Fruit fly (Drosophila melanogaster) whole organism, prepupa: Measurements from ENCODE around the gene MtnE.

Source experiments
- Blimp-1 ChIP-seq: fragments of 200-800 bp; sonication (Bioruptor generic); optimal IDR thresholded peaks from 3 replicates; lab custom pipeline; 2017; ENCODE audit warnings: missing biosample characterization, missing genetic modification characterization, mild to moderate bottlenecking, moderate library complexity, missing genetic modification reagents
- CG10631 ChIP-seq: fragments of 200-800 bp; sonication (Bioruptor generic); optimal IDR thresholded peaks from 2 replicates; lab custom pipeline; 2016; ENCODE audit warnings: missing biosample characterization, missing genetic modification characterization
- CG10669 ChIP-seq: fragments of 200-800 bp; sonication (Bioruptor generic); optimal IDR thresholded peaks from 3 replicates; lab custom pipeline; 2018; ENCODE audit warnings: missing biosample characterization, mild to moderate bottlenecking, missing genetic modification characterization, moderate library complexity
- CG1621 ChIP-seq: fragments of 200-800 bp; sonication (Bioruptor generic); optimal IDR thresholded peaks from 3 replicates; lab custom pipeline; 2018; ENCODE audit warnings: missing biosample characterization, mild to moderate bottlenecking, missing genetic modification characterization
- CG16779 ChIP-seq: fragments of 200-800 bp; sonication (Bioruptor generic); optimal IDR thresholded peaks from 3 replicates; lab custom pipeline; 2017; ENCODE audit warnings: missing biosample characterization, mild to moderate bottlenecking, missing genetic modification characterization
- CG3032 ChIP-seq: fragments of 200-800 bp; optimal IDR thresholded peaks from 2 replicates; lab custom pipeline; 2019; ENCODE audit warnings: missing biosample characterization, mild to moderate bottlenecking, missing genetic modification characterization, moderate library complexity
- CG31627 ChIP-seq: fragments of 200-800 bp; sonication (Bioruptor generic); optimal IDR thresholded peaks from 3 replicates; lab custom pipeline; 2016; ENCODE audit warnings: missing biosample characterization, missing genetic modification characterization
- CG32006 ChIP-seq: fragments of 200-800 bp; sonication (Bioruptor generic); optimal IDR thresholded peaks from 3 replicates; lab custom pipeline; 2017; ENCODE audit warnings: missing biosample characterization, mild to moderate bottlenecking, missing genetic modification characterization
- CG34406 ChIP-seq: fragments of 200-800 bp; sonication (Bioruptor generic); optimal IDR thresholded peaks from 3 replicates; lab custom pipeline; 2016; ENCODE audit warnings: missing biosample characterization, missing genetic modification characterization
- CG3919 ChIP-seq: fragments of 200-800 bp; sonication (Bioruptor generic); optimal IDR thresholded peaks from 3 replicates; lab custom pipeline; 2016; ENCODE audit warnings: missing biosample characterization, missing genetic modification characterization
- CG6276 ChIP-seq: fragments of 200-800 bp; sonication (Bioruptor generic); optimal IDR thresholded peaks from 2 replicates; lab custom pipeline; 2017; ENCODE audit warnings: missing biosample characterization, mild to moderate bottlenecking, missing genetic modification characterization
- CG6792 ChIP-seq: fragments of 200-800 bp; sonication (Bioruptor generic); optimal IDR thresholded peaks from 3 replicates; lab custom pipeline; 2016; ENCODE audit warnings: missing biosample characterization, missing genetic modification characterization
- CG6808 ChIP-seq: fragments of 200-800 bp; sonication (Bioruptor generic); optimal IDR thresholded peaks from 3 replicates; lab custom pipeline; 2017; ENCODE audit warnings: missing biosample characterization, missing genetic modification characterization, mild to moderate bottlenecking, moderate library complexity, missing genetic modification reagents
- CG6854 ChIP-seq: fragments of 200-800 bp; sonication (Bioruptor generic); optimal IDR thresholded peaks from 2 replicates; lab custom pipeline; 2017; ENCODE audit warnings: missing biosample characterization, mild to moderate bottlenecking, missing genetic modification characterization
- CG8119 ChIP-seq: fragments of 200-800 bp; sonication (Bioruptor generic); IDR thresholded peaks from 3 replicates; pipeline ENCODE4 v1.3.6; 2022; ENCODE audit warnings: missing biosample characterization, missing genetic modification characterization
- CG8319 ChIP-seq: fragments of 200-800 bp; sonication (Bioruptor generic); optimal IDR thresholded peaks from 3 replicates; lab custom pipeline; 2016; ENCODE audit warnings: missing biosample characterization, missing genetic modification characterization
- CG8632 ChIP-seq: fragments of 200-800 bp; sonication (Bioruptor generic); optimal IDR thresholded peaks from 3 replicates; lab custom pipeline; 2016; ENCODE audit warnings: missing biosample characterization, missing genetic modification characterization
- Eip75B ChIP-seq: fragments of 200-800 bp; sonication (Bioruptor generic); optimal IDR thresholded peaks from 3 replicates; lab custom pipeline; 2016; ENCODE audit warnings: missing biosample characterization, missing genetic modification characterization
- Eip78C ChIP-seq: fragments of 200-800 bp; sonication (Bioruptor generic); peaks from one replicate; lab custom pipeline; 2016; ENCODE audit warnings: missing biosample characterization, missing genetic modification characterization
- Eip93F ChIP-seq: fragments of 200-800 bp; sonication (Bioruptor generic); optimal IDR thresholded peaks from 2 replicates; lab custom pipeline; 2016; ENCODE audit warnings: missing biosample characterization, mild to moderate bottlenecking, missing genetic modification characterization
- Ets21C ChIP-seq: fragments of 200-800 bp; sonication (Bioruptor generic); optimal IDR thresholded peaks from 3 replicates; lab custom pipeline; 2016; ENCODE audit warnings: missing biosample characterization, missing genetic modification characterization
- Ets96B ChIP-seq: fragments of 200-800 bp; optimal IDR thresholded peaks from 2 replicates; lab custom pipeline; 2019; ENCODE audit warnings: missing biosample characterization, mild to moderate bottlenecking, missing genetic modification characterization, moderate library complexity
- Gug ChIP-seq: fragments of 200-800 bp; sonication (Bioruptor generic); IDR thresholded peaks from 2 replicates; pipeline ENCODE4 v1.3.6; 2022; ENCODE audit warnings: missing biosample characterization, missing genetic modification characterization
- Hr4 ChIP-seq: fragments of 200-800 bp; sonication (Bioruptor generic); optimal IDR thresholded peaks from 3 replicates; lab custom pipeline; 2016; ENCODE audit warnings: missing biosample characterization, missing genetic modification characterization
- Lpt ChIP-seq: fragments of 200-800 bp; sonication (Bioruptor generic); optimal IDR thresholded peaks from 3 replicates; lab custom pipeline; 2016; ENCODE audit warnings: missing biosample characterization, missing genetic modification characterization
- Met ChIP-seq: fragments of 200-800 bp; sonication (Bioruptor generic); optimal IDR thresholded peaks from 3 replicates; lab custom pipeline; 2016; ENCODE audit warnings: missing biosample characterization, missing genetic modification characterization
- Smox ChIP-seq: fragments of 200-800 bp; sonication (Bioruptor generic); optimal IDR thresholded peaks from 3 replicates; lab custom pipeline; 2016; ENCODE audit warnings: missing biosample characterization, missing genetic modification characterization
- Sox14 ChIP-seq: fragments of 200-800 bp; sonication (Bioruptor generic); optimal IDR thresholded peaks from 3 replicates; lab custom pipeline; 2016; ENCODE audit warnings: missing biosample characterization, missing genetic modification characterization
- achi ChIP-seq: fragments of 200-800 bp; sonication (Bioruptor generic); optimal IDR thresholded peaks from 3 replicates; lab custom pipeline; 2016; ENCODE audit warnings: missing biosample characterization, missing genetic modification characterization
- acj6 ChIP-seq: fragments of 200-800 bp; sonication (Bioruptor generic); optimal IDR thresholded peaks from 3 replicates; lab custom pipeline; 2016; ENCODE audit warnings: missing biosample characterization, missing genetic modification characterization
- cyc ChIP-seq: fragments of 200-800 bp; sonication (Bioruptor generic); optimal IDR thresholded peaks from 3 replicates; lab custom pipeline; 2016; ENCODE audit warnings: missing biosample characterization, missing genetic modification characterization
- dac ChIP-seq: fragments of 200-800 bp; sonication (Bioruptor generic); optimal IDR thresholded peaks from 2 replicates; lab custom pipeline; 2017; ENCODE audit warnings: missing biosample characterization, mild to moderate bottlenecking, missing genetic modification characterization
- eg ChIP-seq: fragments of 200-800 bp; sonication (Bioruptor generic); IDR thresholded peaks from 3 replicates; pipeline ENCODE4 v1.3.6; 2022; ENCODE audit warnings: missing biosample characterization, missing genetic modification characterization
- fd59A ChIP-seq: fragments of 200-800 bp; sonication (Bioruptor generic); optimal IDR thresholded peaks from 2 replicates; lab custom pipeline; 2017; ENCODE audit warnings: missing biosample characterization, mild to moderate bottlenecking, missing genetic modification characterization, missing genetic modification reagents
- fd85E ChIP-seq: fragments of 200-800 bp; sonication (Bioruptor generic); optimal IDR thresholded peaks from 3 replicates; lab custom pipeline; 2016; ENCODE audit warnings: missing biosample characterization, missing genetic modification characterization
- fkh ChIP-seq: fragments of 200-800 bp; sonication (Bioruptor generic); optimal IDR thresholded peaks from 3 replicates; lab custom pipeline; 2017; ENCODE audit warnings: missing biosample characterization, mild to moderate bottlenecking, missing genetic modification characterization, moderate library complexity
- lz ChIP-seq: fragments of 200-800 bp; sonication (Bioruptor generic); optimal IDR thresholded peaks from 3 replicates; lab custom pipeline; 2016; ENCODE audit warnings: missing biosample characterization, missing genetic modification characterization
- net ChIP-seq: fragments of 200-800 bp; sonication (Bioruptor generic); optimal IDR thresholded peaks from 3 replicates; lab custom pipeline; 2016; ENCODE audit warnings: missing biosample characterization, missing genetic modification characterization
- pdm3 ChIP-seq: fragments of 200-800 bp; sonication (Bioruptor generic); optimal IDR thresholded peaks from 3 replicates; lab custom pipeline; 2016; ENCODE audit warnings: missing biosample characterization, missing genetic modification characterization
- salr ChIP-seq, 2 experiments: fragments of 200-800 bp; sonication (Bioruptor generic); optimal IDR thresholded peaks; 3 replicates each; lab custom pipeline; 2016 to 2018; ENCODE audit warnings: missing biosample characterization in 2 of 2, missing genetic modification characterization in 2 of 2, mild to moderate bottlenecking in 1 of 2
- spab ChIP-seq: fragments of 200-800 bp; sonication (Bioruptor generic); optimal IDR thresholded peaks from 2 replicates; lab custom pipeline; 2017; ENCODE audit warnings: missing biosample characterization, mild to moderate bottlenecking, missing genetic modification characterization, missing genetic modification reagents
- ss ChIP-seq, 2 experiments: fragments of 200-800 bp; sonication (Bioruptor generic); optimal IDR thresholded peaks; 2 replicates in 1 of 2; 3 replicates in 1 of 2; lab custom pipeline; 2017 to 2018; ENCODE audit warnings: mild to moderate bottlenecking in 2 of 2, missing biosample characterization in 2 of 2, missing genetic modification characterization in 2 of 2, moderate library complexity in 1 of 2
- svp ChIP-seq: fragments of 200-800 bp; sonication (Bioruptor generic); peaks from one replicate; lab custom pipeline; 2016; ENCODE audit warnings: missing biosample characterization, missing genetic modification characterization
- topi ChIP-seq: fragments of 200-800 bp; sonication (Bioruptor generic); optimal IDR thresholded peaks from 3 replicates; lab custom pipeline; 2016; ENCODE audit warnings: missing biosample characterization, missing genetic modification characterization
- vri ChIP-seq: fragments of 200-800 bp; sonication (Bioruptor generic); optimal IDR thresholded peaks from 3 replicates; lab custom pipeline; 2016; ENCODE audit warnings: missing biosample characterization, mild to moderate bottlenecking, missing genetic modification characterization

MtnE gene

DNA sequence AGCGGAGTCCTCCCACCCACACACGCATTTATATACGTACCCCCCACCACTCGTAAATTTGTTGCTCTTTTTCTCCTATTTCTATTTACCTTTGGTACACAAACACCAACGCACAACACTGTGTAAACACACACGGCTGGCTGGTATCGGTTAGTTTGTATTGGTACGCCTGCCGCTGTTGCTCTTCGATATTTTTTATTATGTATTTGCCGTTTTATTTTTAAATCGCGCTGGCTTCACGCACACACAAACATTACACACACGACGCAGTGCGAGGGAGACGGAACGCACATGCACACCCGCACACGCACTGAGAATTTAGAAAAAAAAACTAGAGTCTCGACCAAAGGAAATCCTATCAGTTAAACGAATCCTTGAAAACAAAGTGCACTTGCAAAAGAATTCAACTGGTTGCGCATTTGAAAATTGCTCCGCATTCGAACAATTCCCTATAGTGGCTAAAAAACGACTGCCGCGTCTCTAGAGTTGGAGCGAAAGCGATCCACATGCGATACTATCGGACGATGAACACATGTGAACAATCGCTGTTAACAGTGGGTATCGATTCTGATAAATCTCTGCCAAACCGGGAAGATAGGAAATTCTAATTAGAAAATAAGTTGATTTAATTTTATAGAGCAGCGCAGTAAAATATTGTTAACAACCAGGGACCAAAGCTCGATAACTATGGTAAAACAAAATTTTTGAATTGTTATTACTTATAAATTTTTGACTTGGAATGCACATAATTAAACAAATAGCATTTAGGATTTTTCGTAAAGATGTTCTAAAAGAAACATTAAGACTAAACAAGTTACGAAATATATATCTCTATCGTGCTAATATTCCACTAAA is 16.4 kb upstream of the MtnE start (continued):
- TF ChIP-seq CG31627 (GFP tag; lab: Kevin White, UChicago) (no peak), CG6276 (GFP tag; lab: Kevin White, UChicago) (peak; percentile 59), Hr4 (GFP tag; lab: Kevin White, UChicago) (no peak), eg (GFP tag; lab: Robert Waterston, UW) (peak; percentile 68), net (peak; percentile 43)

DNA sequence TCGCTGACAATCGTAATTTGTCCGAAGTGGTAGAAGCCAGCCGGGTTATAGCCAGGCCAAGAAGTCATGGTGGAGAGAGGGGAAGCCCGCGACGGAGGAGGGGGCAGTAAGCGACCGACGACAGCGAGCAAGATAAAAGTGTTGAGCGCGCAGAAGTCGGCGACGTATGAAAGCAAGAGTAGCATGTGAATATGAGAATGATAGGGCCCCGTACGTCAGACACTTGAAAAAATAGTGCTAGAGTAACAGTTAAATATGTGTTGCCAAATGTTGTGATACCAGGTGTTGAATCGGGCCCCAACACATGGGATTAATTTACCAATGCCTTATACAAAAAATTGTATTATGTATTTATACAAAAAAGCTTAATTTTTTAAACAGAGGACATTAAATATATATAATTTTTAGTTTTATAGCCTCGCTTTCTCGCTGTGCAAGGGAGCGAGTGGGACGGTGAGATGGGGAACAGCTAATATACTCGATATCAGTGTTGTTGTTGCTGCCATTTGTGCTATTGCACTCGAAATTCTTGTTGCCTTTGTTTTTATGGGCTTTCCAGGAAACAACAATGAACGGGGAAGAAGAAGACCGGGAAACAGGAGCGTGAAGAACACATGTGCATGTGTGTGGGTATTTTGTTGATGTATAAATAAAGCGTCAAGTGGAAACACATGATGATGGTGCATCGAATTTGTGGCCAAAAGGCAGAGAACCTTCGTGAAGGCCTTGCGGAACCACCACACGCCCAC is 15.5 kb upstream of the MtnE start:
- TF ChIP-seq Eip78C, result peak; percentile 94
- TF ChIP-seq CG6276 (GFP tag; lab: Kevin White, UChicago), result peak; percentile 75
- peak; percentile 76 for TF ChIP-seq Smox
- TF ChIP-seq CG31627 (GFP tag; lab: Kevin White, UChicago), result peak; percentile 75
- peak; percentile 85 for TF ChIP-seq Met (GFP tag; lab: Kevin White, UChicago)
- peak; percentile 92 for TF ChIP-seq CG3919 (GFP tag; lab: Kevin White, UChicago)
- TF ChIP-seq fkh (GFP tag; lab: Kevin White, UChicago), result no peak
- peak; percentile 63 for TF ChIP-seq CG6854 (GFP tag; lab: Kevin White, UChicago)
- TF ChIP-seq CG3032 (tag; lab: Kevin White, UChicago), result peak; percentile 89
- TF ChIP-seq CG8319 (GFP tag; lab: Kevin White, UChicago), result peak; percentile 87
- TF ChIP-seq CG6792, result peak; percentile 83
- peak; percentile 77 to 80 for TF ChIP-seq salr (GFP tag; optimal IDR thresholded peaks at IDR 0.05; lab: Kevin White, UChicago)
- TF ChIP-seq vri (GFP tag; lab: Kevin White, UChicago), result peak; percentile 74
- peak; percentile 80 for TF ChIP-seq Lpt
- peak; percentile 90 for TF ChIP-seq CG32006 (GFP tag; lab: Kevin White, UChicago)
- peak; percentile 84 for TF ChIP-seq Eip75B
- peak; percentile 89 for TF ChIP-seq CG34406
- TF ChIP-seq topi, result peak; percentile 78
- peak; percentile 67 to 88 for TF ChIP-seq ss (GFP tag; optimal IDR thresholded peaks at IDR 0.05; lab: Kevin White, UChicago)
- peak; percentile 91 for TF ChIP-seq achi (GFP tag; lab: Kevin White, UChicago)
- peak; percentile 77 for TF ChIP-seq dac (GFP tag; lab: Kevin White, UChicago)
- TF ChIP-seq pdm3 (GFP tag; lab: Kevin White, UChicago), result peak; percentile 84
- TF ChIP-seq CG1621, result peak; percentile 81
- peak; percentile 85 for TF ChIP-seq fd59A
- peak; percentile 49 for TF ChIP-seq CG16779 (tag; lab: Kevin White, UChicago)
- TF ChIP-seq CG8632 (GFP tag; lab: Kevin White, UChicago), result peak; percentile 89
- peak; percentile 78 for TF ChIP-seq spab
- TF ChIP-seq Ets21C (GFP tag; lab: Kevin White, UChicago), result peak; percentile 30
- peak; percentile 84 for TF ChIP-seq svp (GFP tag; lab: Kevin White, UChicago)
- peak; percentile 72 for TF ChIP-seq Gug (GFP tag; lab: Robert Waterston, UW)
- peak; percentile 79 for TF ChIP-seq net
- peak; percentile 87 for TF ChIP-seq CG10669 (GFP tag; lab: Kevin White, UChicago)
- TF ChIP-seq lz (GFP tag; lab: Kevin White, UChicago), result peak; percentile 71
- peak; percentile 75 for TF ChIP-seq Sox14 (GFP tag; lab: Kevin White, UChicago)
- peak; percentile 78 for TF ChIP-seq cyc
- peak; percentile 34 for TF ChIP-seq Eip93F (GFP tag; lab: Kevin White, UChicago)
- TF ChIP-seq eg (GFP tag; lab: Robert Waterston, UW), result peak; percentile 80
- TF ChIP-seq CG10631 (GFP tag; lab: Kevin White, UChicago), result peak; percentile 89
- peak; percentile 91 for TF ChIP-seq Ets96B (tag; lab: Kevin White, UChicago)
- TF ChIP-seq Hr4 (GFP tag; lab: Kevin White, UChicago), result peak; percentile 79
- peak; percentile 90 for TF ChIP-seq acj6 (GFP tag; lab: Kevin White, UChicago)
- TF ChIP-seq fd85E (GFP tag; lab: Kevin White, UChicago), result peak; percentile 65
- peak; percentile 89 for TF ChIP-seq CG8119 (GFP tag; lab: Robert Waterston, UW)
- peak; percentile 85 for TF ChIP-seq CG6808
- TF ChIP-seq Blimp-1, result peak; percentile 64
